Worm (Caenorhabditis elegans): ENCODE measurements around the gene act-4.

The act-4 gene

DNA sequence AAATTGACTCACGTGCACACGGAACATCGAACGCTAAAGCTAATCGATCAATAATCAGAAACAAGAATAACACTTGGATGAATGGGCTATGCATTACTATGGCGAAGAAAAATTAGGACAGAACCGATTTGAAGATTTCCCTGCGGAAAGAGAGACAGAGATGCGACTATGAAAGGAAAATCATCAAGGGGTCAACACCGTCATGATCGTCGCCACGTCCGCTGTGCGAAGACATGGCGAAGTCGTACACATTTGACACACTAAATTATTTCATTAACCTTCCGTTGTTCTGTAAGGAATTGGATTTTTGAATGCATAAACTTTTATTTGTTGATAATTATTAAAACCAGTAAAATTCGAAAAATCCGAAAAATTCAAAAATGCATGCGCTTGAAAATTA is 8.8 kb downstream of the act-4 start, which contains the start of gene M03F4.6 (continued):
- no peak for TF ChIP-seq C17E4.6 (GFP tag; IDR thresholded peaks at IDR 0.05)
- TF ChIP-seq die-1 (tag; optimal IDR thresholded peaks at IDR 0.05): no peak
- TF ChIP-seq bed-2 (GFP tag; IDR thresholded peaks at IDR 0.05): no peak

DNA sequence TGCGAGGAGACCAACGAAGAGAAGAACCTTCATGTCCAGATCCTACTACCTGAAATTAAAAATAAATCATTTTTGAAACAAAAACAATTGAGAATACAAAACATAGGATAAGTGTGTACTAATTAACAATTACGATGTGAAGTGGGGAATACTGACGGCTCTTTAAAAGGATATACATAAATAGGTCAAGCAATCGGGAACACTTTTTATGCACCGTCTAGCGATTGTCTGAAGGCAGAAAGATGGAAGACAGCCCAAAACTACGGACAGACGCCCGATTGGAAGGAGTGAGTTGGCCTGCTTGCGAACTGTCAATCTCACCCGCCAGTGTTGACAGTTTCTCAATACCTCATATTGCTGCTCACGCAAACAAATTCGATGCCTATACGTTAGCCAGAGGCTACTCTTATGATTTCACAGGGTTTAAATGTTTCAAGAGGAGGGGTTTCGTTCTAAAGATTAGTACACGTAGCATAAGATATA is 10.5 kb downstream of the act-4 start, which contains the start of gene calu-1:
TSS of gene calu-1 (minus strand) at position 51 of the 483 bp plus-strand sequence.
- no peak for TF ChIP-seq ceh-91 (GFP tag; IDR thresholded peaks at IDR 0.05)
- TF ChIP-seq tbp1 (GFP tag; optimal IDR thresholded peaks at IDR 0.05): peak; percentile 16
- TF ChIP-seq fkh-3 (tag; optimal IDR thresholded peaks at IDR 0.05): no peak
- TF ChIP-seq let-607 (tag; optimal IDR thresholded peaks at IDR 0.05): peak; percentile 99
- TF ChIP-seq nhr-90 (tag; optimal IDR thresholded peaks at IDR 0.05): peak; percentile 53
- TF ChIP-seq atf-7 (tag; optimal IDR thresholded peaks at IDR 0.05): peak; percentile 15
- 0 out of 2 replicates have a peak, but pooled peaks have one; percentile 28 for TF ChIP-seq dox-1 (GFP tag; IDR thresholded peaks at IDR 0.05)
- TF ChIP-seq unc-62 (GFP tag; optimal IDR thresholded peaks at IDR 0.05): peak; percentile 48
- TF ChIP-seq nhr-80 (tag; optimal IDR thresholded peaks at IDR 0.05): peak; percentile 95
- no peak for TF ChIP-seq egl-18 (GFP tag; IDR thresholded peaks at IDR 0.05)
- TF ChIP-seq hmg-20 (GFP tag; IDR thresholded peaks at IDR 0.05): no peak
- TF ChIP-seq ztf-22 (GFP tag; optimal IDR thresholded peaks at IDR 0.05): peak; percentile 38
- TF ChIP-seq B0336.3 (GFP tag; IDR thresholded peaks at IDR 0.05): 0 out of 2 replicates have a peak, but pooled peaks have one; percentile 21
- 0 out of 2 replicates have a peak, but pooled peaks have one; percentile 10 for TF ChIP-seq Y53G8AR.9 (GFP tag; conservative IDR thresholded peaks at IDR 0.05)
- TF ChIP-seq nfyb-1 (GFP tag; IDR thresholded peaks at IDR 0.05): peak; percentile 61; the same call in 1 of the 2 replicates
- TF ChIP-seq ets-4 (GFP tag; optimal IDR thresholded peaks at IDR 0.05): peak; percentile 79
- TF ChIP-seq xnd-1 (tag; optimal IDR thresholded peaks at IDR 0.05): no peak

DNA sequence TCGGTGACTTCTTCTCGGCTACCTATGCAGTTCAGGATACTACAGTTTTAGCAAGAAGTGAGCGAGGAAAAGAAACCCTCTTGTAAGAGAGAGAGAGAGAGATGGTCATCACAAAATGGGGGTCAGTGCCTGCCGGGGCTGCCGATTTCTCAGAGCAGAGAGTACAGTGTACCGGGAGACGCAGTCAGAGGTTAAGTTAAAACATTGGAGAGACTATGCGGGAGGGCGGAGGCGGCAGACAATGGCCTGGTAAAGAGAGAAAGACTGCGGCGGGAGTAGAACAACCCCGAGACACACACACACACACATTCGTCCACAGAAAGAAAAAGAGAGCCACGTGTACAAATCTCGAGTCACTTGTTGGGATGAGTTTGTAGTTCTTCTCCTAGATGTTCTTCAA is 11.0 kb downstream of the act-4 start:
- TF ChIP-seq lin-26 (GFP tag; IDR thresholded peaks at IDR 0.05) (peak; percentile 70; the same call in 1 of the 2 replicates), F23B12.7 (tag; optimal IDR thresholded peaks at IDR 0.05; ENCODE audit: insufficient read depth) (no peak), nfyb-1 (GFP tag; IDR thresholded peaks at IDR 0.05) (peak; percentile 37), lsy-27 (tag; optimal IDR thresholded peaks at IDR 0.05; ENCODE audit: borderline replicate concordance, insufficient read depth) (no peak), sea-2 (GFP tag; IDR thresholded peaks at IDR 0.05) (no peak), egrh-3 (GFP tag; IDR thresholded peaks at IDR 0.05) (no peak), lin-35 (GFP tag; optimal IDR thresholded peaks at IDR 0.05) (peak in 1 of 3 experiments; percentile 19), ceh-100 (GFP tag; IDR thresholded peaks at IDR 0.05) (no peak), ekl-4 (GFP tag; IDR thresholded peaks at IDR 0.05) (no peak), hmg-1.2 (GFP tag; IDR thresholded peaks at IDR 0.05) (peak; percentile 90), cebp-2 (GFP tag; IDR thresholded peaks at IDR 0.05) (no peak), Y56A3A.18 (GFP tag; IDR thresholded peaks at IDR 0.05) (no peak), sdz-38 (tag; optimal IDR thresholded peaks at IDR 0.05) (no peak), ceh-27 (GFP tag; optimal IDR thresholded peaks at IDR 0.05) (peak; percentile 50), ztf-26 (tag; optimal IDR thresholded peaks at IDR 0.05) (no peak), ztf-3 (GFP tag; optimal IDR thresholded peaks at IDR 0.05) (no peak), C17E4.6 (GFP tag; IDR thresholded peaks at IDR 0.05) (no peak), nhr-80 (tag; optimal IDR thresholded peaks at IDR 0.05) (no peak), aptf-2 (GFP tag; conservative IDR thresholded peaks at IDR 0.05) (no peak), snpc-1.3 (tag; optimal IDR thresholded peaks at IDR 0.05; ENCODE audit: insufficient read depth) (no peak), hlh-26 (GFP tag; conservative IDR thresholded peaks at IDR 0.05) (no peak), Y79H2A.3 (GFP tag; conservative IDR thresholded peaks at IDR 0.05) (no peak), madf-6 (GFP tag; IDR thresholded peaks at IDR 0.05) (no peak), F49E8.2 (tag; optimal IDR thresholded peaks at IDR 0.05; ENCODE audit: insufficient read depth) (no peak), zim-3 (tag; optimal IDR thresholded peaks at IDR 0.05) (no peak), repo-1 (tag; optimal IDR thresholded peaks at IDR 0.05) (no peak), mcd-1 (GFP tag; IDR thresholded peaks at IDR 0.05) (peak; percentile 40), unc-130 (GFP tag; optimal IDR thresholded peaks at IDR 0.05) (no peak)
